Fruit fly (Drosophila melanogaster) whole organism, adult: ENCODE data around the gene CG31286.

Source experiments
- CG11617 ChIP-seq: fragments of 200-800 bp; sonication (Bioruptor generic); optimal IDR thresholded peaks from 2 replicates; lab custom pipeline; 2017; ENCODE audit warnings: mild to moderate bottlenecking, missing biosample characterization, missing genetic modification reagents, missing genetic modification characterization
- CG12768 ChIP-seq: fragments of 200-800 bp; sonication (Bioruptor generic); optimal IDR thresholded peaks from 2 replicates; lab custom pipeline; 2017; ENCODE audit warnings: missing biosample characterization, missing genetic modification characterization, mild to moderate bottlenecking, moderate library complexity, missing genetic modification reagents
- CG14711 ChIP-seq: fragments of 200-800 bp; sonication (Bioruptor generic); optimal IDR thresholded peaks from 2 replicates; lab custom pipeline; 2018; ENCODE audit warnings: missing biosample characterization, mild to moderate bottlenecking, missing genetic modification characterization, moderate library complexity
- CG1620 ChIP-seq: fragments of 200-800 bp; sonication (Bioruptor generic); optimal IDR thresholded peaks from 2 replicates; lab custom pipeline; 2016; ENCODE audit warnings: missing biosample characterization, missing genetic modification characterization
- CG33017 ChIP-seq: fragments of 200-800 bp; sonication (Bioruptor generic); optimal IDR thresholded peaks from 2 replicates; lab custom pipeline; 2018; ENCODE audit warnings: missing biosample characterization, mild to moderate bottlenecking, missing genetic modification characterization, moderate library complexity
- CG5204 ChIP-seq: fragments of 200-800 bp; sonication (Bioruptor generic); optimal IDR thresholded peaks from 2 replicates; lab custom pipeline; 2016; ENCODE audit warnings: missing biosample characterization, missing genetic modification characterization
- CG7045 ChIP-seq: fragments of 200-800 bp; sonication (Bioruptor generic); optimal IDR thresholded peaks from 2 replicates; lab custom pipeline; 2017; ENCODE audit warnings: missing biosample characterization, mild to moderate bottlenecking, missing genetic modification characterization
- CG7101 ChIP-seq: fragments of 200-800 bp; sonication (Bioruptor generic); optimal IDR thresholded peaks from 2 replicates; lab custom pipeline; 2018; ENCODE audit warnings: missing biosample characterization, mild to moderate bottlenecking, missing genetic modification characterization, moderate library complexity
- Clk ChIP-seq: fragments of 200-800 bp; sonication (Bioruptor generic); optimal IDR thresholded peaks from 2 replicates; lab custom pipeline; 2017; ENCODE audit warnings: missing biosample characterization, missing genetic modification characterization
- Crg-1 ChIP-seq: fragments of 200-800 bp; sonication (Bioruptor generic); optimal IDR thresholded peaks from 2 replicates; lab custom pipeline; 2016; ENCODE audit warnings: missing biosample characterization, missing genetic modification characterization
- Hr96 ChIP-seq: fragments of 200-800 bp; sonication (Bioruptor generic); optimal IDR thresholded peaks from 2 replicates; lab custom pipeline; 2016; ENCODE audit warnings: missing biosample characterization, missing genetic modification characterization
- Mnt ChIP-seq: fragments of 200-800 bp; sonication (Bioruptor generic); optimal IDR thresholded peaks from 2 replicates; lab custom pipeline; 2016; ENCODE audit warnings: missing biosample characterization, mild to moderate bottlenecking, missing genetic modification characterization
- bab1 ChIP-seq: fragments of 200-800 bp; sonication (Bioruptor generic); optimal IDR thresholded peaks from 3 replicates; lab custom pipeline; 2019; ENCODE audit warnings: missing biosample characterization, mild to moderate bottlenecking, missing genetic modification characterization, moderate library complexity
- cic ChIP-seq: fragments of 200-800 bp; sonication (Bioruptor generic); optimal IDR thresholded peaks from 2 replicates; lab custom pipeline; 2017; ENCODE audit warnings: missing biosample characterization, mild to moderate bottlenecking, missing genetic modification characterization, moderate library complexity
- cnc ChIP-seq, 2 experiments: fragments of >200 bp; optimal IDR thresholded peaks; 2 replicates each; lab custom pipeline; 2017
- kay ChIP-seq: fragments of 200-800 bp; sonication (Bioruptor generic); peaks from one replicate; lab custom pipeline; 2016; ENCODE audit warnings: missing biosample characterization, missing genetic modification characterization, borderline replicate concordance
- ovo ChIP-seq: fragments of 200-800 bp; sonication (Bioruptor generic); optimal IDR thresholded peaks from 2 replicates; lab custom pipeline; 2016; ENCODE audit warnings: missing biosample characterization, missing genetic modification characterization
- pad ChIP-seq: fragments of 200-800 bp; sonication (Bioruptor generic); optimal IDR thresholded peaks from 3 replicates; lab custom pipeline; 2017; ENCODE audit warnings: missing biosample characterization, missing genetic modification characterization, mild to moderate bottlenecking, moderate library complexity, missing genetic modification reagents
- tj ChIP-seq: fragments of 200-800 bp; sonication (Bioruptor generic); optimal IDR thresholded peaks from 3 replicates; lab custom pipeline; 2017; ENCODE audit warnings: missing biosample characterization, mild to moderate bottlenecking, missing genetic modification characterization, moderate library complexity
- toe ChIP-seq: fragments of 200-800 bp; sonication (Bioruptor generic); optimal IDR thresholded peaks from 2 replicates; lab custom pipeline; 2016; ENCODE audit warnings: missing biosample characterization, missing genetic modification characterization

CG31286 gene

dm6 chr3R:6684145-6684544 is 43.1 kb downstream of the CG31286 start, which contains the start of gene Edg84A:
Gene Edg84A, plus strand, starts transcription at chr3R:6684445.
- TF ChIP-seq ovo (GFP tag; lab: Kevin White, UChicago) (no peak), CG5204 (GFP tag; lab: Kevin White, UChicago) (no peak), tj (no peak), Clk (GFP tag; lab: Kevin White, UChicago) (no peak), CG7101 (tag; lab: Kevin White, UChicago) (no peak), cic (no peak), bab1 (GFP tag; lab: Kevin White, UChicago) (no peak), toe (GFP tag; lab: Kevin White, UChicago) (no peak), Hr96 (GFP tag; lab: Kevin White, UChicago) (no peak), CG7045 (GFP tag; lab: Kevin White, UChicago) (no peak), cnc (optimal IDR thresholded peaks at IDR 0.05; lab: Kevin White, UChicago) (no peak), CG33017 (no peak), Crg-1 (no peak), pad (no peak), CG14711 (tag; lab: Kevin White, UChicago) (no peak), Mnt (GFP tag; lab: Kevin White, UChicago) (no peak), CG1620 (no peak), kay (GFP tag; lab: Kevin White, UChicago) (no peak)

dm6 chr3R:6686428-6686827 is 45.4 kb downstream of the CG31286 start, which contains the start of gene Ccp84Ag:
Gene Ccp84Ag, plus strand, starts transcription at chr3R:6686728.
- TF ChIP-seq Mnt (GFP tag; lab: Kevin White, UChicago): no peak
- TF ChIP-seq cnc (optimal IDR thresholded peaks at IDR 0.05; lab: Kevin White, UChicago): no peak
- TF ChIP-seq CG11617 (GFP tag; lab: Kevin White, UChicago): no peak
- TF ChIP-seq CG33017: no peak
- no peak for TF ChIP-seq CG14711 (tag; lab: Kevin White, UChicago)
- TF ChIP-seq Crg-1: no peak
- TF ChIP-seq Hr96 (GFP tag; lab: Kevin White, UChicago): no peak
- no peak for TF ChIP-seq CG5204 (GFP tag; lab: Kevin White, UChicago)
- TF ChIP-seq CG7101 (tag; lab: Kevin White, UChicago): no peak
- TF ChIP-seq toe (GFP tag; lab: Kevin White, UChicago): no peak
- TF ChIP-seq cic: no peak
- TF ChIP-seq Clk (GFP tag; lab: Kevin White, UChicago): no peak
- no peak for TF ChIP-seq ovo (GFP tag; lab: Kevin White, UChicago)
- no peak for TF ChIP-seq CG7045 (GFP tag; lab: Kevin White, UChicago)
- TF ChIP-seq bab1 (GFP tag; lab: Kevin White, UChicago): no peak

DNA sequence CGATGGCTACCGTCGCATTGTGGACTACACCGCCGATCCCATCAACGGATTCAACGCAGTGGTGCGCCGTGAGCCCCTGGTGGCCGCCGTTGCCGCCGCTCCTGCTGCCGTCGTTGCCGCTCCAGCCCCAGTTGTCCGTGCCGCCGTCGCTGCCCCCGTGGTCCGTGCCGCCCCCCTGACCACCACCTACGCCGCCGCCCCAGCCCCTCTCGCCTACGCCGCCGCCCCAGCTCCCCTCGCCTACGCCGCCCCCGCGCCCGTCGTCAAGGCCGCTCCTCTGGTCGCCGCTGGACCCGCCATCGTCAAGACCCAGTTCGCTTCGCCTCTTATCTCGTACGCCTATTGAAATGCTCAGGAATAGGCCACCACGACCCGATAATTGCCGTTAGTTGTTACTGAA is 46.2 kb downstream of the CG31286 start:
- no peak for TF ChIP-seq CG12768 (GFP tag; lab: Kevin White, UChicago)
- no peak for TF ChIP-seq kay (GFP tag; lab: Kevin White, UChicago)
- TF ChIP-seq CG14711 (tag; lab: Kevin White, UChicago): no peak
- no peak for TF ChIP-seq Crg-1
- no peak for TF ChIP-seq Mnt (GFP tag; lab: Kevin White, UChicago)
- TF ChIP-seq cic: no peak
- no peak for TF ChIP-seq tj
- TF ChIP-seq CG33017: no peak
- TF ChIP-seq CG7101 (tag; lab: Kevin White, UChicago): no peak
- no peak for TF ChIP-seq pad
- TF ChIP-seq Clk (GFP tag; lab: Kevin White, UChicago): no peak
- TF ChIP-seq CG11617 (GFP tag; lab: Kevin White, UChicago): no peak

- no peak for TF ChIP-seq CG1620
- TF ChIP-seq pad: no peak
- TF ChIP-seq tj: no peak
- TF ChIP-seq Hr96 (GFP tag; lab: Kevin White, UChicago): no peak
- TF ChIP-seq cic: no peak
- TF ChIP-seq ovo (GFP tag; lab: Kevin White, UChicago): no peak
- TF ChIP-seq CG14711 (tag; lab: Kevin White, UChicago): no peak
- no peak for TF ChIP-seq CG5204 (GFP tag; lab: Kevin White, UChicago)
- TF ChIP-seq Mnt (GFP tag; lab: Kevin White, UChicago): no peak
- TF ChIP-seq CG12768 (GFP tag; lab: Kevin White, UChicago): no peak
- TF ChIP-seq cnc (optimal IDR thresholded peaks at IDR 0.05; lab: Kevin White, UChicago): no peak
- no peak for TF ChIP-seq CG11617 (GFP tag; lab: Kevin White, UChicago)
- TF ChIP-seq kay (GFP tag; lab: Kevin White, UChicago): no peak
- TF ChIP-seq Clk (GFP tag; lab: Kevin White, UChicago): no peak
Observed at dm6 chr3R:6688160-6688559, 47.1 kb downstream of the CG31286 start.

DNA sequence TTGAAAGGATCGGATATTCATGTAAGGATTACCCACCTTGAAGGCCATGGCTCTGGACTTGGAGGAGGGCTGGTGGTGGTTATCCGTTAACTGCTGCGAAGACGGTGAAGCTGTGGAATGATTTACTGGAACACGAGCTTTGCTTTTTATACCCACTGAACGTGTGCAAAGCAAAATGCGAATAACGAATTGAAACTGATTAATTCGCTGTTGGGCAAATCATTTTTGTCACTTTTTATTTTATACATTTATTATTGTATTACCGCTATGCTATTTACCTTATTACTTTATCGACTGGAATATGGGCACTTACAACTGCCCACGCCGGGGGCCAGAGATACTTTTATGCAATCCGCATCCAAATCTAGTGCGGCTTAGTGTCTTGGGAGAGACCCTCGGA is 49.1 kb downstream of the CG31286 start, which contains the start of gene Ccp84Af:
Ccp84Af (minus strand) TSS at position 101 of the 400 bp plus-strand sequence.
- no peak for TF ChIP-seq CG7045 (GFP tag; lab: Kevin White, UChicago)
- no peak for TF ChIP-seq CG12768 (GFP tag; lab: Kevin White, UChicago)
- no peak for TF ChIP-seq CG11617 (GFP tag; lab: Kevin White, UChicago)
- TF ChIP-seq Hr96 (GFP tag; lab: Kevin White, UChicago): no peak
- TF ChIP-seq Crg-1: no peak

dm6 chr3R:6691658-6692057 is 50.6 kb downstream of the CG31286 start, which contains the start of gene Ccp84Ae:
Gene Ccp84Ae, minus strand, starts transcription at chr3R:6691758.
- no peak for TF ChIP-seq bab1 (GFP tag; lab: Kevin White, UChicago)
- no peak for TF ChIP-seq CG7045 (GFP tag; lab: Kevin White, UChicago)
- no peak for TF ChIP-seq Hr96 (GFP tag; lab: Kevin White, UChicago)
- TF ChIP-seq Mnt (GFP tag; lab: Kevin White, UChicago): no peak
- no peak for TF ChIP-seq CG14711 (tag; lab: Kevin White, UChicago)
- no peak for TF ChIP-seq Crg-1
- no peak for TF ChIP-seq kay (GFP tag; lab: Kevin White, UChicago)
- TF ChIP-seq Clk (GFP tag; lab: Kevin White, UChicago): no peak
- TF ChIP-seq ovo (GFP tag; lab: Kevin White, UChicago): no peak
- no peak for TF ChIP-seq CG7101 (tag; lab: Kevin White, UChicago)
- TF ChIP-seq CG1620: no peak
- TF ChIP-seq pad: no peak
- no peak for TF ChIP-seq CG33017
- no peak for TF ChIP-seq CG12768 (GFP tag; lab: Kevin White, UChicago)
- no peak for TF ChIP-seq cic
- no peak for TF ChIP-seq cnc (optimal IDR thresholded peaks at IDR 0.05; lab: Kevin White, UChicago)
- no peak for TF ChIP-seq CG5204 (GFP tag; lab: Kevin White, UChicago)
